Fruit fly (Drosophila melanogaster): Measurements from ENCODE around the gene mtg.
A peak's percentile ranks its signal among the peaks of the same experiment; 100 is the strongest.

Gene mtg

DNA sequence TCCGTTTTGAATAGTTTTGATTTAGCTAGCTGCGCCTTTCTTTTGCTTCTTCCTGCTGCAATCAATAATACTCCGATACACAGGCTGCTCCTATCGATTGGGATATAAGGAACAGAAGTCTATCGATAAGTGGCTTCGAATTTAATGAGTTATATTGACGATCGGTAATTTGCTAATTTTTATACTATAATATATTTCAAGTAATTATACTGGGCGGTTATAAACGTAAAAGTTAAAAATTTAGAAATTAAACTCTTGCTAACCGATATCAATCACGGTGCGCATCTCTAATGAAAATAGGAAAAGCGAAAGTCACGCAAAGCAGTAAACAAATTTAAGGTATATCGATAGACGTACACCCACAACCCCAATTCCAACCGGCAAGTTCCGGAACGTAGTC, 6.6 kb upstream of the mtg start, which contains the start of the genes CG9636, CG18749 and CG33722 (continued):
- TF ChIP-seq CG18476 (GFP tag; optimal IDR thresholded peaks at IDR 0.05) (peak; percentile 55), ssp (GFP tag; IDR thresholded peaks at IDR 0.05) (peak; percentile 45; the same call in 1 of the 2 replicates), h (optimal IDR thresholded peaks at IDR 0.05) (no peak), Scr (GFP tag; IDR thresholded peaks at IDR 0.05; ENCODE audit: partially characterized antibody) (peak; percentile 98), CG12391 (tag; optimal IDR thresholded peaks at IDR 0.05) (peak; percentile 86), CG17328 (GFP tag; IDR thresholded peaks at IDR 0.05) (peak; percentile 58; the same call in 1 of the 2 replicates), her (GFP tag; optimal IDR thresholded peaks at IDR 0.05) (no peak), CG14667 (GFP tag; IDR thresholded peaks at IDR 0.05) (peak; percentile 20; the same call in 1 of the 2 replicates), CG11723 (GFP tag; optimal IDR thresholded peaks at IDR 0.05) (peak; percentile 55), ATbp (GFP tag; optimal IDR thresholded peaks at IDR 0.05) (peak; percentile 10), hbn (GFP tag; IDR thresholded peaks at IDR 0.05; ENCODE audit: partially characterized antibody) (peak; percentile 97), HLH4C (GFP tag; IDR thresholded peaks at IDR 0.05; ENCODE audit: partially characterized antibody) (peak; percentile 99), CG32532 (GFP tag; IDR thresholded peaks at IDR 0.05) (peak; percentile 77), CoRest (tag; optimal IDR thresholded peaks at IDR 0.05) (peak; percentile 80), C15 (GFP tag; IDR thresholded peaks at IDR 0.05) (0 out of 3 replicates have a peak, but pooled peaks have one; percentile 38), CG6765 (GFP tag; optimal IDR thresholded peaks at IDR 0.05) (no peak), Ets97D (GFP tag; optimal IDR thresholded peaks at IDR 0.05) (peak; percentile 53), CG10431 (GFP tag; optimal IDR thresholded peaks at IDR 0.05) (peak; percentile 57), CG11247 (GFP tag; IDR thresholded peaks at IDR 0.05) (peak; percentile 61; the same call in 1 of the 2 replicates), CG1602 (GFP tag; optimal IDR thresholded peaks at IDR 0.05) (peak; percentile 65), lilli (GFP tag; optimal IDR thresholded peaks at IDR 0.05) (peak; percentile 87), CG31365 (tag; optimal IDR thresholded peaks at IDR 0.05) (peak; percentile 50), ken (GFP tag; IDR thresholded peaks at IDR 0.05) (0 out of 3 replicates have a peak, but pooled peaks have one; percentile 42), CG10209 (GFP tag; optimal IDR thresholded peaks at IDR 0.05) (peak; percentile 34), CG3281 (GFP tag; optimal IDR thresholded peaks at IDR 0.05) (peak; percentile 60), bbx (GFP tag; IDR thresholded peaks at IDR 0.05; ENCODE audit: partially characterized antibody) (peak; percentile 89), Dp (GFP tag; optimal IDR thresholded peaks at IDR 0.05) (peak; percentile 48), Sry-δ (GFP tag; optimal IDR thresholded peaks at IDR 0.05) (peak; percentile 81), Xrp1 (GFP tag; IDR thresholded peaks at IDR 0.05) (peak; percentile 78), Dfd (GFP tag; optimal IDR thresholded peaks at IDR 0.05) (no peak), CG14441 (GFP tag; IDR thresholded peaks at IDR 0.05) (peak; percentile 68), CG32772 (GFP tag; IDR thresholded peaks at IDR 0.05) (peak; percentile 58; the same call in 1 of the 2 replicates), pros (GFP tag; optimal IDR thresholded peaks at IDR 0.05) (peak; percentile 16), mam (GFP tag; optimal IDR thresholded peaks at IDR 0.05) (peak; percentile 48), CG10543 (GFP tag; optimal IDR thresholded peaks at IDR 0.05) (peak; percentile 57), Fer2 (tag; optimal IDR thresholded peaks at IDR 0.05) (peak; percentile 35), Elba2 (GFP tag; optimal IDR thresholded peaks at IDR 0.05) (peak; percentile 42), CG2120 (GFP tag; optimal IDR thresholded peaks at IDR 0.05) (peak; percentile 79), Rfx (GFP tag; IDR thresholded peaks at IDR 0.05) (peak; percentile 71), CG7357 (GFP tag; IDR thresholded peaks at IDR 0.05) (peak; percentile 38; the same call in 1 of the 3 replicates), aop (GFP tag; IDR thresholded peaks at IDR 0.05) (no peak), al (GFP tag; IDR thresholded peaks at IDR 0.05) (peak; percentile 48; the same call in 1 of the 2 replicates), CTCF (GFP tag; optimal IDR thresholded peaks at IDR 0.05) (peak; percentile 10), Ets65A (GFP tag) (peak; percentile 46), vvl (GFP tag; IDR thresholded peaks at IDR 0.05) (peak; percentile 81), CG7987 (GFP tag; optimal IDR thresholded peaks at IDR 0.05) (peak; percentile 21), ranshi (GFP tag; IDR thresholded peaks at IDR 0.05) (0 out of 2 replicates have a peak, but pooled peaks have one; percentile 42), HmgZ (tag; optimal IDR thresholded peaks at IDR 0.05) (peak; percentile 78), tll (GFP tag; optimal IDR thresholded peaks at IDR 0.05) (peak in 1 of 2 experiments; percentile 80), CG13287 (GFP tag; IDR thresholded peaks at IDR 0.05; ENCODE audit: partially characterized antibody) (peak; percentile 99), chinmo (GFP tag; IDR thresholded peaks at IDR 0.05; ENCODE audit: partially characterized antibody) (peak; percentile 91; the same call in 3 of the 4 replicates)

Measured in whole organism, embryonic.